Worm (Caenorhabditis elegans): ENCODE measurements around the gene tbc-8.

tbc-8 gene

ce11 chrIII:10357598-10358186 is 7.1 kb upstream of the tbc-8 start, which contains the start of gene umps-1 (continued):
- TF ChIP-seq ccch-3 (GFP tag; optimal IDR thresholded peaks at IDR 0.05) = no peak
- no peak for TF ChIP-seq K12H6.12 (tag; optimal IDR thresholded peaks at IDR 0.05)
- peak; percentile 95 for TF ChIP-seq lin-54 (GFP tag; optimal IDR thresholded peaks at IDR 0.05)
- TF ChIP-seq sptf-2 (GFP tag; optimal IDR thresholded peaks at IDR 0.05) = no peak
- no peak for TF ChIP-seq mes-4 (tag; optimal IDR thresholded peaks at IDR 0.05)
- no peak for TF ChIP-seq snpc-1.1 (tag; optimal IDR thresholded peaks at IDR 0.05; ENCODE audit: insufficient read depth)
- TF ChIP-seq nhr-179 (tag; optimal IDR thresholded peaks at IDR 0.05) = no peak
- no peak for TF ChIP-seq hlh-12 (tag; optimal IDR thresholded peaks at IDR 0.05)
- TF ChIP-seq dpl-1 (GFP tag; optimal IDR thresholded peaks at IDR 0.05) = peak; percentile 70
- no peak for TF ChIP-seq athp-1 (tag; optimal IDR thresholded peaks at IDR 0.05)
- TF ChIP-seq aptf-3 (GFP tag; IDR thresholded peaks at IDR 0.05) = no peak
- TF ChIP-seq C06A6.2 (GFP tag; conservative IDR thresholded peaks at IDR 0.05) = no peak
- TF ChIP-seq F37B4.10 (GFP tag; IDR thresholded peaks at IDR 0.05) = no peak
- TF ChIP-seq nfya-2 (GFP tag; IDR thresholded peaks at IDR 0.05) = no peak
- no peak for TF ChIP-seq B0035.1 (tag; optimal IDR thresholded peaks at IDR 0.05)
- TF ChIP-seq lir-1 (GFP tag; conservative IDR thresholded peaks at IDR 0.05) = no peak
- TF ChIP-seq dox-1 (GFP tag; IDR thresholded peaks at IDR 0.05) = no peak
- TF ChIP-seq rpc-1 (optimal IDR thresholded peaks at IDR 0.05) = no peak
- TF ChIP-seq rpc-1 (tag; optimal IDR thresholded peaks at IDR 0.05) = no peak
- no peak for TF ChIP-seq bed-2 (GFP tag; IDR thresholded peaks at IDR 0.05)
- no peak for TF ChIP-seq ceh-40 (GFP tag; IDR thresholded peaks at IDR 0.05)
- no peak for TF ChIP-seq B0019.2 (GFP tag; conservative IDR thresholded peaks at IDR 0.05)
- 0 out of 2 replicates have a peak, but pooled peaks have one; percentile 29 for TF ChIP-seq ekl-4 (GFP tag; IDR thresholded peaks at IDR 0.05)
- no peak for TF ChIP-seq ztf-3 (GFP tag; optimal IDR thresholded peaks at IDR 0.05)
- TF ChIP-seq ztf-22 (GFP tag; optimal IDR thresholded peaks at IDR 0.05) = no peak
- TF ChIP-seq egl-18 (GFP tag; IDR thresholded peaks at IDR 0.05) = no peak
- no peak for TF ChIP-seq tbx-9 (tag; optimal IDR thresholded peaks at IDR 0.05; ENCODE audit: borderline replicate concordance)
- no peak for TF ChIP-seq attf-3 (GFP tag; conservative IDR thresholded peaks at IDR 0.05)
- TF ChIP-seq lsy-27 (tag; optimal IDR thresholded peaks at IDR 0.05; ENCODE audit: borderline replicate concordance, insufficient read depth) = no peak
- TF ChIP-seq die-1 (tag; optimal IDR thresholded peaks at IDR 0.05) = no peak
- TF ChIP-seq somi-1 (GFP tag; optimal IDR thresholded peaks at IDR 0.05) = no peak
- TF ChIP-seq bed-1 (GFP tag; IDR thresholded peaks at IDR 0.05) = no peak
- peak; percentile 24 for TF ChIP-seq attf-5 (GFP tag; optimal IDR thresholded peaks at IDR 0.05)
- TF ChIP-seq ztf-18 (tag; optimal IDR thresholded peaks at IDR 0.05) = no peak
- TF ChIP-seq sea-2 (GFP tag; IDR thresholded peaks at IDR 0.05) = no peak
- TF ChIP-seq snpc-4 (GFP tag; optimal IDR thresholded peaks at IDR 0.05) = no peak
- TF ChIP-seq snpc-4 (tag; optimal IDR thresholded peaks at IDR 0.05) = peak in 1 of 4 experiments; percentile 28
- TF ChIP-seq F55B11.4 (tag; optimal IDR thresholded peaks at IDR 0.05; ENCODE audit: borderline replicate concordance, insufficient read depth) = no peak
- TF ChIP-seq hlh-26 (GFP tag; conservative IDR thresholded peaks at IDR 0.05) = no peak
- TF ChIP-seq hmg-1.2 (GFP tag; IDR thresholded peaks at IDR 0.05) = peak; percentile 99
- TF ChIP-seq Y56A3A.18 (GFP tag; IDR thresholded peaks at IDR 0.05) = no peak
- TF ChIP-seq Y53F4B.3 (GFP tag; IDR thresholded peaks at IDR 0.05) = no peak
- TF ChIP-seq cebp-2 (GFP tag; IDR thresholded peaks at IDR 0.05) = no peak
- TF ChIP-seq lag-1 (GFP tag; IDR thresholded peaks at IDR 0.05) = no peak
- no peak for TF ChIP-seq let-526 (GFP tag; IDR thresholded peaks at IDR 0.05)
- no peak for TF ChIP-seq F57A8.1 (GFP tag; optimal IDR thresholded peaks at IDR 0.05)
- TF ChIP-seq lin-35 (GFP tag; optimal IDR thresholded peaks at IDR 0.05) = peak in 2 of 3 experiments; percentile 10 to 93
- TF ChIP-seq ceh-27 (GFP tag; optimal IDR thresholded peaks at IDR 0.05) = peak; percentile 38
- TF ChIP-seq mxl-1 (tag; optimal IDR thresholded peaks at IDR 0.05) = no peak

All from whole organism, young adult.